Worm (Caenorhabditis elegans): ENCODE measurements around the gene F08G2.5.
"Not testable (repeated sequence)": the region's sequence is repeated elsewhere in the genome, so short reads cannot be mapped to it uniquely, and the experiment has no call there.

F08G2.5 gene

DNA sequence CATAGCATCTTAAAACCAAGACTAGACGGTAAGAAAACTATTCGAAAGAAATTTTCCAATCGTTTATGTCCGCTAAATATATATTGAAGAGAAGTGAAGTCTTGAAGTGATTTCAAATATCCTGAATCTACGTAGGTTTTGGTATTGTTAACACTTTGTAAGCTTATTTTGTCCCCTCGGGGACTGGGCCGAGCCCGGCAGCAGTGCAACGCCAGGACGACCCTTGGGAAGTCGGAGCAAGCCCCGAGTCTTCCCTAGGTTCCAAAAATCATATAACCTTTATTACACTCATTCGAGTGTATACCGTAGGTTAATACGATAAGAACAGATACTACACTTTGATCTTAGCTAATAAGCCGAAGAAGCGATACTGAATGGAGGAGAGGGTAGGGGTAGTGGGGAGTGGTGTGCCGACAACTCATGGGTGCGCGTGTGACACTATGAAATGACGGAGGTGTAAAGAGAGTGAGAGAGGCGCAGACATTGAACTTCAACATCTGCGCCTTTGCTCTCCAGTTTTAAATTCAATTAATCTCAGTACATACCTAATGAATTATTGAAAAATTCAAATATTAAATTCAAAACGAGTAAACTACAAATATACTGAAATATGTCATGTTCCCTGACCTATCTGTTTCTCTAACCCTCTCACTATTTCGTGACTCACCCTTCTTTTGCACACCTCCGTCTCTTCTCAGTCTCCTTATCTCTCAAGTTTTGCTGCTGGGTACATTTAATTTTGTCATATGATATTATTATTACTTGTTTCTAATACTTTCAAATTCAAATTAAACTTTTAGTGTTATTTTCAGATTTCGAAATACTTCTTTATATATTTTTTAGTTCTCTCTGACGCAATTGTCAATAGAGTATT lies 4.1 kb downstream of the F08G2.5 start (continued):
- peak; percentile 29 for TF ChIP-seq unc-130 (GFP tag; optimal IDR thresholded peaks at IDR 0.05)
- TF ChIP-seq tbp1 (GFP tag; optimal IDR thresholded peaks at IDR 0.05), result peak; percentile 67
- TF ChIP-seq dox-1 (GFP tag; IDR thresholded peaks at IDR 0.05), result peak; percentile 88
- peak; percentile 21 for TF ChIP-seq unc-62 (GFP tag; optimal IDR thresholded peaks at IDR 0.05)
- TF ChIP-seq aptf-2 (GFP tag; conservative IDR thresholded peaks at IDR 0.05), result peak; percentile 90
- TF ChIP-seq cebp-1 (GFP tag; IDR thresholded peaks at IDR 0.05), result peak; percentile 41; the same call in 1 of the 2 replicates
- TF ChIP-seq cebp-1 (tag; optimal IDR thresholded peaks at IDR 0.05), result peak; percentile 79
- peak; percentile 35 for TF ChIP-seq ztf-18 (tag; optimal IDR thresholded peaks at IDR 0.05)
- peak; percentile 29 for TF ChIP-seq lin-54 (GFP tag; optimal IDR thresholded peaks at IDR 0.05)
- TF ChIP-seq ztf-25 (GFP tag; IDR thresholded peaks at IDR 0.05), result 0 out of 2 replicates have a peak, but pooled peaks have one; percentile 3
- peak; percentile 45 for TF ChIP-seq snpc-1.3 (tag; optimal IDR thresholded peaks at IDR 0.05; ENCODE audit: insufficient read depth)
- peak; percentile 88 for TF ChIP-seq hmg-1.2 (GFP tag; IDR thresholded peaks at IDR 0.05)
- TF ChIP-seq attf-5 (GFP tag; optimal IDR thresholded peaks at IDR 0.05), result peak; percentile 63
- TF ChIP-seq efl-1 (GFP tag; optimal IDR thresholded peaks at IDR 0.05), result peak; percentile 47
- TF ChIP-seq F33H1.4 (GFP tag; IDR thresholded peaks at IDR 0.05), result peak; percentile 59
- TF ChIP-seq B0019.2 (GFP tag; conservative IDR thresholded peaks at IDR 0.05), result peak; percentile 11; the same call in 1 of the 2 replicates
- TF ChIP-seq attf-6 (GFP tag; IDR thresholded peaks at IDR 0.05), result peak; percentile 95
- 0 out of 2 replicates have a peak, but pooled peaks have one; percentile 46 for TF ChIP-seq aptf-3 (GFP tag; IDR thresholded peaks at IDR 0.05)
- TF ChIP-seq nfya-2 (GFP tag; IDR thresholded peaks at IDR 0.05), result 0 out of 2 replicates have a peak, but pooled peaks have one; percentile 40
- TF ChIP-seq F49E8.2 (tag; optimal IDR thresholded peaks at IDR 0.05; ENCODE audit: insufficient read depth), result peak; percentile 85
- peak; percentile 95 for TF ChIP-seq pbrm-1 (GFP tag; IDR thresholded peaks at IDR 0.05)
- peak; percentile 90 for TF ChIP-seq snpc-1.1 (tag; optimal IDR thresholded peaks at IDR 0.05; ENCODE audit: insufficient read depth)
- peak; percentile 84 for TF ChIP-seq madf-6 (GFP tag; IDR thresholded peaks at IDR 0.05)
- peak; percentile 71; the same call in 1 of the 2 replicates for TF ChIP-seq Y53G8AR.9 (GFP tag; conservative IDR thresholded peaks at IDR 0.05)
- TF ChIP-seq rcor-1 (GFP tag; IDR thresholded peaks at IDR 0.05), result peak; percentile 89
- peak; percentile 81 for TF ChIP-seq B0336.3 (GFP tag; IDR thresholded peaks at IDR 0.05)
- TF ChIP-seq rpc-1 (optimal IDR thresholded peaks at IDR 0.05), result peak; percentile 6
- peak; percentile 4 for TF ChIP-seq rpc-1 (tag; optimal IDR thresholded peaks at IDR 0.05)
- TF ChIP-seq ama-1 (optimal IDR thresholded peaks at IDR 0.05), result peak; percentile 25
- not testable (repeated sequence) for TF ChIP-seq ama-1 (GFP tag; optimal IDR thresholded peaks at IDR 0.05)

DNA sequence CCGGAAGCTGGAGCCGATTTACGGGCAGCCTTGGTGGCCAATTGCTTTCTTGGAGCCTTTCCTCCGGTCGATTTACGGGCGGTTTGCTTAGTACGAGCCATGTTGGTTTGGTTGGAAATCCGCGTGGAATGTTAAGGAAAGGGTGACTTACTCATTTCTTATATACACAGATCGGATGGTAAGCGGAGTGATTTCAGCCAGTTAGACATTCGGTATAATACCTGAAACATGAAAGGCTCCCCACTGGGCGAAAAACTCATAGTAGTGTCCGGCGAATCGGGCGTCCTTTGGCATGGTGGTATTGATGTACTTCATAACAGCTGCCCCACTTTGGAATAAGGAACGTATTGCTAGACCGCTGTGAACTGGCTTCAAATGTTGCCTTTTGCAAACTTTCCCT lies 4.8 kb downstream of the F08G2.5 start, which contains the start of gene his-42:
his-42 (minus strand) TSS at position 101 of the 400 bp plus-strand sequence.
- TF ChIP-seq Y53F4B.3 (GFP tag; IDR thresholded peaks at IDR 0.05) (no peak), hsf-1 (GFP tag; IDR thresholded peaks at IDR 0.05) (no peak), ceh-91 (GFP tag; IDR thresholded peaks at IDR 0.05) (no peak), lin-35 (GFP tag; optimal IDR thresholded peaks at IDR 0.05) (no peak), attf-3 (GFP tag; conservative IDR thresholded peaks at IDR 0.05) (no peak), egl-18 (GFP tag; IDR thresholded peaks at IDR 0.05) (no peak), tbp1 (GFP tag; optimal IDR thresholded peaks at IDR 0.05) (no peak), hrde-1 (tag; optimal IDR thresholded peaks at IDR 0.05; ENCODE audit: borderline replicate concordance) (no peak), mel-28 (tag; optimal IDR thresholded peaks at IDR 0.05; ENCODE audit: borderline replicate concordance) (no peak), lsy-27 (tag; optimal IDR thresholded peaks at IDR 0.05; ENCODE audit: borderline replicate concordance, insufficient read depth) (no peak), lir-1 (GFP tag; conservative IDR thresholded peaks at IDR 0.05) (no peak), fkh-3 (tag; optimal IDR thresholded peaks at IDR 0.05) (no peak), B0035.1 (tag; optimal IDR thresholded peaks at IDR 0.05) (no peak), lsl-1 (GFP tag; optimal IDR thresholded peaks at IDR 0.05) (no peak), B0336.3 (GFP tag; IDR thresholded peaks at IDR 0.05) (no peak), bed-2 (GFP tag; IDR thresholded peaks at IDR 0.05) (no peak), unc-62 (GFP tag; optimal IDR thresholded peaks at IDR 0.05) (no peak)
